Worm (Caenorhabditis elegans) whole organism, mixed stage, embryonic: ENCODE measurements around the gene F27C8.2.

Experiments used
- elt-3 ChIP-seq: fragments of 150-350 bp; optimal IDR thresholded peaks from 2 replicates; lab custom pipeline; 2014; ENCODE audit warnings: missing biosample characterization, missing genetic modification characterization
- hlh-1 ChIP-seq: fragments of 150-350 bp; optimal IDR thresholded peaks from 2 replicates; lab custom pipeline; 2014; ENCODE audit warnings: missing biosample characterization, missing genetic modification reagents, missing genetic modification characterization
- mab-5 ChIP-seq: fragments of 150-350 bp; optimal IDR thresholded peaks from 2 replicates; lab custom pipeline; 2014; ENCODE audit warnings: missing biosample characterization, missing genetic modification characterization
- mep-1 ChIP-seq: fragments of 150-350 bp; optimal IDR thresholded peaks from 2 replicates; lab custom pipeline; 2017; ENCODE audit warnings: missing biosample characterization, missing genetic modification reagents, missing genetic modification characterization, inconsistent platforms
- nhr-2 ChIP-seq: fragments of 150-350 bp; optimal IDR thresholded peaks from 2 replicates; lab custom pipeline; 2014; ENCODE audit warnings: missing biosample characterization, missing genetic modification characterization
- nhr-28 ChIP-seq: fragments of 150-350 bp; optimal IDR thresholded peaks from 2 replicates; lab custom pipeline; 2014; ENCODE audit warnings: missing biosample characterization, missing genetic modification characterization
- nhr-76 ChIP-seq: sonication (generic microtip); optimal IDR thresholded peaks from 2 replicates; lab custom pipeline; 2017; ENCODE audit warnings: missing biosample characterization, missing genetic modification characterization
- pha-4 ChIP-seq: fragments of 150-350 bp; optimal IDR thresholded peaks from 2 replicates; lab custom pipeline; 2018; ENCODE audit warnings: missing biosample characterization, missing genetic modification reagents, missing genetic modification characterization
- sem-2 ChIP-seq: fragments of 200-800 bp; sonication (Bioruptor generic); optimal IDR thresholded peaks from 2 replicates; lab custom pipeline; 2018; ENCODE audit warnings: mild to moderate bottlenecking, missing genetic modification characterization, missing compliant biosample characterization
- snpc-4 ChIP-seq: fragments of 150-350 bp; optimal IDR thresholded peaks from 2 replicates; lab custom pipeline; 2014; ENCODE audit warnings: missing biosample characterization, missing genetic modification characterization

- TF ChIP-seq mep-1 (tag; lab: Kevin White, UChicago) (no peak), mab-5 (no peak), pha-4 (tag; lab: Kevin White, UChicago) (no peak), hlh-1 (tag; lab: Kevin White, UChicago) (no peak), nhr-76 (no peak), sem-2 (GFP tag; lab: Kevin White, UChicago) (no peak), nhr-2 (tag; lab: Kevin White, UChicago) (no peak), snpc-4 (no peak), elt-3 (tag; lab: Kevin White, UChicago) (no peak), nhr-28 (no peak)
Observed at ce11 chrIV:9609095-9609494, 12.9 kb downstream of the F27C8.2 start.
